Fruit fly (Drosophila melanogaster) whole organism, adult: ENCODE data around the gene Ufd4.
A peak's percentile ranks its signal among the peaks of the same experiment; 100 is the strongest.

Experiments
- CG11617 ChIP-seq: fragments of 200-800 bp; sonication (Bioruptor generic); optimal IDR thresholded peaks from 2 replicates; lab custom pipeline; 2017; ENCODE audit warnings: mild to moderate bottlenecking, missing biosample characterization, missing genetic modification reagents, missing genetic modification characterization
- CG12768 ChIP-seq: fragments of 200-800 bp; sonication (Bioruptor generic); optimal IDR thresholded peaks from 2 replicates; lab custom pipeline; 2017; ENCODE audit warnings: missing biosample characterization, missing genetic modification characterization, mild to moderate bottlenecking, moderate library complexity, missing genetic modification reagents
- CG14711 ChIP-seq: fragments of 200-800 bp; sonication (Bioruptor generic); optimal IDR thresholded peaks from 2 replicates; lab custom pipeline; 2018; ENCODE audit warnings: missing biosample characterization, mild to moderate bottlenecking, missing genetic modification characterization, moderate library complexity
- CG1620 ChIP-seq: fragments of 200-800 bp; sonication (Bioruptor generic); optimal IDR thresholded peaks from 2 replicates; lab custom pipeline; 2016; ENCODE audit warnings: missing biosample characterization, missing genetic modification characterization
- CG33017 ChIP-seq: fragments of 200-800 bp; sonication (Bioruptor generic); optimal IDR thresholded peaks from 2 replicates; lab custom pipeline; 2018; ENCODE audit warnings: missing biosample characterization, mild to moderate bottlenecking, missing genetic modification characterization, moderate library complexity
- CG5204 ChIP-seq: fragments of 200-800 bp; sonication (Bioruptor generic); optimal IDR thresholded peaks from 2 replicates; lab custom pipeline; 2016; ENCODE audit warnings: missing biosample characterization, missing genetic modification characterization
- CG7045 ChIP-seq: fragments of 200-800 bp; sonication (Bioruptor generic); optimal IDR thresholded peaks from 2 replicates; lab custom pipeline; 2017; ENCODE audit warnings: missing biosample characterization, mild to moderate bottlenecking, missing genetic modification characterization
- CG7101 ChIP-seq: fragments of 200-800 bp; sonication (Bioruptor generic); optimal IDR thresholded peaks from 2 replicates; lab custom pipeline; 2018; ENCODE audit warnings: missing biosample characterization, mild to moderate bottlenecking, missing genetic modification characterization, moderate library complexity
- Clk ChIP-seq: fragments of 200-800 bp; sonication (Bioruptor generic); optimal IDR thresholded peaks from 2 replicates; lab custom pipeline; 2017; ENCODE audit warnings: missing biosample characterization, missing genetic modification characterization
- Crg-1 ChIP-seq: fragments of 200-800 bp; sonication (Bioruptor generic); optimal IDR thresholded peaks from 2 replicates; lab custom pipeline; 2016; ENCODE audit warnings: missing biosample characterization, missing genetic modification characterization
- Hr96 ChIP-seq: fragments of 200-800 bp; sonication (Bioruptor generic); optimal IDR thresholded peaks from 2 replicates; lab custom pipeline; 2016; ENCODE audit warnings: missing biosample characterization, missing genetic modification characterization
- Mnt ChIP-seq: fragments of 200-800 bp; sonication (Bioruptor generic); optimal IDR thresholded peaks from 2 replicates; lab custom pipeline; 2016; ENCODE audit warnings: missing biosample characterization, mild to moderate bottlenecking, missing genetic modification characterization
- bab1 ChIP-seq: fragments of 200-800 bp; sonication (Bioruptor generic); optimal IDR thresholded peaks from 3 replicates; lab custom pipeline; 2019; ENCODE audit warnings: missing biosample characterization, mild to moderate bottlenecking, missing genetic modification characterization, moderate library complexity
- cic ChIP-seq: fragments of 200-800 bp; sonication (Bioruptor generic); optimal IDR thresholded peaks from 2 replicates; lab custom pipeline; 2017; ENCODE audit warnings: missing biosample characterization, mild to moderate bottlenecking, missing genetic modification characterization, moderate library complexity
- cnc ChIP-seq, 2 experiments: fragments of >200 bp; optimal IDR thresholded peaks; 2 replicates each; lab custom pipeline; 2017
- kay ChIP-seq: fragments of 200-800 bp; sonication (Bioruptor generic); peaks from one replicate; lab custom pipeline; 2016; ENCODE audit warnings: missing biosample characterization, missing genetic modification characterization, borderline replicate concordance
- ovo ChIP-seq: fragments of 200-800 bp; sonication (Bioruptor generic); optimal IDR thresholded peaks from 2 replicates; lab custom pipeline; 2016; ENCODE audit warnings: missing biosample characterization, missing genetic modification characterization
- pad ChIP-seq: fragments of 200-800 bp; sonication (Bioruptor generic); optimal IDR thresholded peaks from 3 replicates; lab custom pipeline; 2017; ENCODE audit warnings: missing biosample characterization, missing genetic modification characterization, mild to moderate bottlenecking, moderate library complexity, missing genetic modification reagents
- tj ChIP-seq: fragments of 200-800 bp; sonication (Bioruptor generic); optimal IDR thresholded peaks from 3 replicates; lab custom pipeline; 2017; ENCODE audit warnings: missing biosample characterization, mild to moderate bottlenecking, missing genetic modification characterization, moderate library complexity
- toe ChIP-seq: fragments of 200-800 bp; sonication (Bioruptor generic); optimal IDR thresholded peaks from 2 replicates; lab custom pipeline; 2016; ENCODE audit warnings: missing biosample characterization, missing genetic modification characterization

The Ufd4 gene

DNA sequence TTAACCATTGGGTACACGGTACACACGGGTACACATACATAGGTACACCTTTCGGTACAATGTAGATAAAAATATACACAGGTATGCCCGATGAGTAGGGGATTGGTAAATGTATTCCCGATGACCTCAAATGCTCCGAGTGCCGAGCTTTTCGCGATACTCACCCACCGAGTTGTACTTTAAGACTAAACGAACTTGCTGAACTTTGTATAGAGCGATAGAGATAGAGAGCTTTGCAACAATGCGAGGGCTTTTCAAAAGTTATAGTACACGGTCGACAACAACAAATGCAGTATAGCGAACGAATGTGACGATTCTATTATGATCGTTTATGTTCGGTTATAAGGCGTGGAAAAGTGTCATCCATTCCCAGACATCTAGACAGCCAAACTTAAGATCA is 29.4 kb upstream of the Ufd4 start:
- TF ChIP-seq bab1 (GFP tag; lab: Kevin White, UChicago) (peak; percentile 70), cic (GFP tag; lab: Kevin White, UChicago) (peak; percentile 90), pad (GFP tag; lab: Kevin White, UChicago) (no peak), ovo (GFP tag; lab: Kevin White, UChicago) (peak; percentile 48), CG11617 (GFP tag; lab: Kevin White, UChicago) (peak; percentile 36), CG7045 (no peak), CG7101 (tag; lab: Kevin White, UChicago) (peak; percentile 25), CG33017 (tag; lab: Kevin White, UChicago) (peak; percentile 82), kay (GFP tag; lab: Kevin White, UChicago) (peak; percentile 99), Mnt (peak; percentile 47), CG14711 (tag; lab: Kevin White, UChicago) (peak; percentile 17), CG12768 (GFP tag; lab: Kevin White, UChicago) (peak; percentile 97), Hr96 (GFP tag; lab: Kevin White, UChicago) (no peak), Crg-1 (GFP tag; lab: Kevin White, UChicago) (no peak), CG1620 (no peak), CG5204 (GFP tag; lab: Kevin White, UChicago) (no peak), tj (peak; percentile 45), toe (peak; percentile 47), cnc (optimal IDR thresholded peaks at IDR 0.05; lab: Kevin White, UChicago) (no peak), Clk (no peak)

DNA sequence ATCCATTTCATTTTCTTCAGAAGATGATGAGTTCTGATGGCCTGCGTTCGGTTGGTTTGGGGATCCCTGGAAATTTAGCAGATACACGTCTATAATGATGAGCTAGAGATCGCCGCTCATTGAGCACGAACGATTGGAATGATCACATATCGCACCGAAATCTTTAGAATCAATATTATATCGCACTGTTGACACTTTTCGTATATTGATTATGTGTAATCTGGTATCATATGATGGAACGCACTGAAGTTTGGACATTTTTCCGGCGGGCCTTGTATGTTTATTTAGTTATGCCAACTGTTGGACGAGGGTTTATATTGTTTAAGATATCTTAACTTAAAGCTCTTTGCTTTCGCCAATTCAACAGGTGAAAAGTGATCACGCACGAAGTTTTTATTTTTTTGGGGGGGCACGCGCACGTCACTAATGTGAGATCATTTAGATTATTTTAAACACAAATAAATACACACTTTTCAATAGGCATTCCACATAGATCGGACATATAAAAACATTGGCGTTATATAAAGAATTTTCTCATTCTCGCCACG is 28.9 kb upstream of the Ufd4 start:
- TF ChIP-seq CG7101 (tag; lab: Kevin White, UChicago) (no peak), CG14711 (tag; lab: Kevin White, UChicago) (peak; percentile 6), pad (GFP tag; lab: Kevin White, UChicago) (no peak)

- TF ChIP-seq cic (GFP tag; lab: Kevin White, UChicago), result peak; percentile 64
- TF ChIP-seq CG7101 (tag; lab: Kevin White, UChicago), result no peak
- TF ChIP-seq ovo (GFP tag; lab: Kevin White, UChicago), result no peak
- TF ChIP-seq Crg-1 (GFP tag; lab: Kevin White, UChicago), result no peak
- peak; percentile 93 for TF ChIP-seq kay (GFP tag; lab: Kevin White, UChicago)
These were observed 28.1 kb upstream of the Ufd4 start for dm6 chr2L:10320174-10320775.

DNA sequence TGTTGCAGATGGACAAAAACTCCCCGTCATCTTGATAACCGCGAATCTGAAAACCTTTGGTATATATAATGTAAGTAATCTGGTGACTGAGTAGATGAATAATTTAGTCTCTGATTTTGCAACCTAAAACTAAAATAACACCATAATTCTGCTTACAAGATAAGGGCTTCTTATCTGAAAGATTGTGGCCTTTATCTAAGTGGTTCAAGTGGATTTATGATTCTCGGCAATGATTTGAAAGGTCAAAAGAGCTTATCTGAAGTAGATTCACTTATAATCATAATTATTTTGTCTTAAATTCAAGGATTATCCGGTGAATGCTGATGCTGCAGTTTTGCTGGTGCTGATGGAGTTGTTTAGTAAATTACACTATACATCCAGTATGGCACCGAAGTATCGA is 23.7 kb upstream of the Ufd4 start:
- TF ChIP-seq CG5204 (GFP tag; lab: Kevin White, UChicago) (no peak), kay (GFP tag; lab: Kevin White, UChicago) (peak; percentile 88)

- TF ChIP-seq Mnt, result no peak
- no peak for TF ChIP-seq ovo (GFP tag; lab: Kevin White, UChicago)
- peak; percentile 74 for TF ChIP-seq kay (GFP tag; lab: Kevin White, UChicago)
- TF ChIP-seq CG7045, result no peak
- no peak for TF ChIP-seq bab1 (GFP tag; lab: Kevin White, UChicago)
- TF ChIP-seq pad (GFP tag; lab: Kevin White, UChicago), result no peak
- no peak for TF ChIP-seq Crg-1 (GFP tag; lab: Kevin White, UChicago)
- TF ChIP-seq toe, result no peak
- peak; percentile 5 for TF ChIP-seq tj
- TF ChIP-seq CG12768 (GFP tag; lab: Kevin White, UChicago), result no peak
- TF ChIP-seq CG1620, result peak; percentile 37
- TF ChIP-seq CG33017 (tag; lab: Kevin White, UChicago), result no peak
- TF ChIP-seq cic (GFP tag; lab: Kevin White, UChicago), result no peak
- TF ChIP-seq cnc (optimal IDR thresholded peaks at IDR 0.05; lab: Kevin White, UChicago), result no peak
- TF ChIP-seq CG5204 (GFP tag; lab: Kevin White, UChicago), result no peak
- TF ChIP-seq CG14711 (tag; lab: Kevin White, UChicago), result no peak
- TF ChIP-seq Clk, result no peak
- no peak for TF ChIP-seq Hr96 (GFP tag; lab: Kevin White, UChicago)
- no peak for TF ChIP-seq CG7101 (tag; lab: Kevin White, UChicago)
- TF ChIP-seq CG11617 (GFP tag; lab: Kevin White, UChicago), result peak; percentile 19
These were observed 22.4 kb upstream of the Ufd4 start, which contains the start of the genes Usp14 and CG4972 for dm6 chr2L:10314327-10315210. Gene Usp14 (minus strand): TSS chr2L:10314396. Gene CG4972 (plus strand): TSS chr2L:10314792.

DNA sequence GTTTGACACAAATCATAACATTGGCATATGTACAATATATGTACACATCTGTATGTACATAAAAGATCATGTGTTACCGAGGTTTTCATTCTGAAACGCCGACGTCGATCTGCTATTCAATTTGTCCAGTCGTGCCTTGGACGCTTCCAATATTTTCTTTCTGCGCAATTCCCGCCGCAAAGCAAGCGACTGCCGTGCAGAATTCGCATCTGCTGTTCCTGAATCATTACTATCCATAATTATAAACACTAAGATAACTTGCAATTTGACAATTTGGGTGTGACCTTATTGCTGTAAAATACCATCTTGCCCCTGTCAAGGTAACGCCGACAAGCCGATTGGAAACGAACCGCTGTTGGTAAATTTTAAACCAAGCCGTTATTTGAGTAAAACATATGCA is 19.7 kb upstream of the Ufd4 start:
- no peak for TF ChIP-seq CG33017 (tag; lab: Kevin White, UChicago)
- TF ChIP-seq tj, result no peak
- no peak for TF ChIP-seq CG7045
- TF ChIP-seq CG5204 (GFP tag; lab: Kevin White, UChicago), result no peak
- peak; percentile 32 for TF ChIP-seq bab1 (GFP tag; lab: Kevin White, UChicago)
- no peak for TF ChIP-seq CG12768 (GFP tag; lab: Kevin White, UChicago)
- TF ChIP-seq cic (GFP tag; lab: Kevin White, UChicago), result no peak
- no peak for TF ChIP-seq CG1620
- TF ChIP-seq Mnt, result peak; percentile 39
- TF ChIP-seq pad (GFP tag; lab: Kevin White, UChicago), result no peak
- TF ChIP-seq CG7101 (tag; lab: Kevin White, UChicago), result no peak
- TF ChIP-seq CG11617 (GFP tag; lab: Kevin White, UChicago), result no peak
- no peak for TF ChIP-seq Crg-1 (GFP tag; lab: Kevin White, UChicago)
- TF ChIP-seq kay (GFP tag; lab: Kevin White, UChicago), result no peak
